Worm (Caenorhabditis elegans) whole organism, L4 larva: ENCODE measurements around the gene mdt-21.
A peak's percentile ranks its signal among the peaks of the same experiment; 100 is the strongest.

Experiments used
- D1046.2 ChIP-seq: fragments of 200-800 bp; sonication (Bioruptor generic); IDR thresholded peaks from 2 replicates; pipeline ENCODE4 v1.3.6; 2022; ENCODE audit warnings: missing genetic modification characterization, missing compliant biosample characterization
- F44E2.7 ChIP-seq: fragments of 200-800 bp; sonication (Bioruptor generic); IDR thresholded peaks from 2 replicates; pipeline ENCODE4 v2.1.2; 2022; ENCODE audit warnings: missing genetic modification characterization, missing compliant biosample characterization
- F49E8.2 ChIP-seq: sonication (generic microtip); optimal IDR thresholded peaks from 2 replicates; lab custom pipeline; 2016; ENCODE audit warnings: missing compliant biosample characterization, mild to moderate bottlenecking, missing genetic modification characterization, borderline replicate concordance
- R02D3.7 ChIP-seq: fragments of 150-350 bp; sonication (generic microtip); optimal IDR thresholded peaks from 3 replicates; lab custom pipeline; 2014; ENCODE audit warnings: missing biosample characterization, missing genetic modification characterization
- T26A8.4 ChIP-seq: fragments of 200-800 bp; sonication (Bioruptor generic); IDR thresholded peaks from 2 replicates; pipeline ENCODE4 v1.3.6; 2022; ENCODE audit warnings: missing genetic modification characterization, missing compliant biosample characterization
- Y105C5A.15 ChIP-seq: fragments of 200-800 bp; sonication (Bioruptor generic); IDR thresholded peaks from 2 replicates; pipeline ENCODE4 v1.3.6; 2022; ENCODE audit warnings: missing genetic modification characterization, missing compliant biosample characterization
- Y75B8A.6 ChIP-seq: fragments of 200-800 bp; sonication (Bioruptor generic); IDR thresholded peaks from 2 replicates; pipeline ENCODE4 v1.3.6; 2022; ENCODE audit warnings: missing genetic modification reagents, missing genetic modification characterization, missing compliant biosample characterization
- ZK546.5 ChIP-seq, 2 experiments: sonication (generic microtip); optimal IDR thresholded peaks; 2 replicates each; lab custom pipeline; 2017; ENCODE audit warnings: missing biosample characterization in 2 of 2, missing genetic modification characterization in 2 of 2
- aha-1 ChIP-seq: fragments of 150-350 bp; peaks from one replicate; lab custom pipeline; 2014; ENCODE audit warnings: missing biosample characterization, missing genetic modification characterization
- ama-1 ChIP-seq: fragments of 150-350 bp; optimal IDR thresholded peaks from 2 replicates; lab custom pipeline; 2014; ENCODE audit warnings: inconsistent platforms, mixed read lengths
- ceh-28 ChIP-seq: fragments of 150-350 bp; optimal IDR thresholded peaks from 2 replicates; lab custom pipeline; 2014; ENCODE audit warnings: missing biosample characterization, missing genetic modification reagents, missing genetic modification characterization
- ceh-32 ChIP-seq: sonication (generic microtip); optimal IDR thresholded peaks from 2 replicates; lab custom pipeline; 2016; ENCODE audit warnings: mild to moderate bottlenecking, missing genetic modification characterization, missing compliant biosample characterization; ENCODE audit not compliant: poor library complexity
- ceh-82 ChIP-seq: sonication (generic microtip); optimal IDR thresholded peaks from 2 replicates; lab custom pipeline; 2017; ENCODE audit warnings: missing biosample characterization, missing genetic modification characterization
- cey-2 ChIP-seq: sonication (generic microtip); optimal IDR thresholded peaks from 3 replicates; lab custom pipeline; 2017; ENCODE audit warnings: missing genetic modification characterization, mild to moderate bottlenecking, missing compliant biosample characterization, antibody characterized with exemption, borderline replicate concordance; ENCODE audit not compliant: insufficient read depth
- ctbp-1 ChIP-seq: fragments of 200-800 bp; sonication (Bioruptor generic); IDR thresholded peaks from 2 replicates; pipeline ENCODE4 v1.3.6; 2022; ENCODE audit warnings: missing genetic modification reagents, missing genetic modification characterization, missing compliant biosample characterization
- dmd-6 ChIP-seq: fragments of 200-800 bp; sonication (Bioruptor generic); IDR thresholded peaks from 2 replicates; pipeline ENCODE4 v1.3.6; 2022; ENCODE audit warnings: missing genetic modification reagents, missing genetic modification characterization, missing compliant biosample characterization
- dpl-1 ChIP-seq: fragments of 150-350 bp; optimal IDR thresholded peaks from 2 replicates; lab custom pipeline; 2014; ENCODE audit warnings: missing biosample characterization, missing genetic modification reagents, missing genetic modification characterization
- fos-1 ChIP-seq: fragments of 150-350 bp; optimal IDR thresholded peaks from 2 replicates; lab custom pipeline; 2014; ENCODE audit warnings: missing biosample characterization, missing genetic modification characterization
- gei-8 ChIP-seq: fragments of 200-800 bp; sonication (Bioruptor generic); optimal IDR thresholded peaks from 2 replicates; lab custom pipeline; 2018; ENCODE audit warnings: mild to moderate bottlenecking, missing genetic modification characterization, missing compliant biosample characterization
- lim-7 ChIP-seq: fragments of 200-800 bp; sonication (Bioruptor generic); IDR thresholded peaks from 2 replicates; pipeline ENCODE4 v1.3.6; 2022; ENCODE audit warnings: missing genetic modification characterization, missing compliant biosample characterization
- lin-15B ChIP-seq: fragments of 150-350 bp; sonication (generic microtip); optimal IDR thresholded peaks from 3 replicates; lab custom pipeline; 2014; ENCODE audit warnings: missing biosample characterization, missing genetic modification characterization
- lin-29 ChIP-seq: fragments of 200-800 bp; sonication (Bioruptor generic); IDR thresholded peaks from 2 replicates; pipeline ENCODE4 v1.3.6; 2022; ENCODE audit warnings: missing genetic modification reagents, missing genetic modification characterization, missing compliant biosample characterization
- lin-38 ChIP-seq: fragments of 200-800 bp; sonication (Bioruptor generic); IDR thresholded peaks from 2 replicates; pipeline ENCODE4 v1.3.6; 2022; ENCODE audit warnings: missing genetic modification reagents, missing genetic modification characterization, missing compliant biosample characterization
- lin-39 ChIP-seq: fragments of 150-350 bp; optimal IDR thresholded peaks from 2 replicates; lab custom pipeline; 2014; ENCODE audit warnings: missing biosample characterization, missing genetic modification reagents, missing genetic modification characterization
- lir-3 ChIP-seq: sonication (generic microtip); optimal IDR thresholded peaks from 2 replicates; lab custom pipeline; 2016; ENCODE audit warnings: mild to moderate bottlenecking, missing genetic modification characterization, missing compliant biosample characterization
- lsy-2 ChIP-seq, 2 experiments: fragments of 150-350 bp in 1 of 2; sonication (generic microtip) in 1 of 2; optimal IDR thresholded peaks; 2 replicates each; lab custom pipeline; 2014 to 2017; ENCODE audit warnings: missing biosample characterization in 2 of 2, missing genetic modification characterization in 2 of 2
- madf-5 ChIP-seq, 2 experiments: fragments of 200-800 bp; sonication (Bioruptor generic); IDR thresholded peaks; 2 replicates each; pipeline ENCODE4 v1.3.6; 2022; ENCODE audit warnings: missing compliant biosample characterization in 2 of 2, missing genetic modification characterization in 2 of 2
- mdl-1 ChIP-seq, 2 experiments: fragments of 150-350 bp in 1 of 2; sonication (generic microtip) in 1 of 2; optimal IDR thresholded peaks; 2 replicates each; lab custom pipeline; 2014 to 2017; ENCODE audit warnings: missing biosample characterization in 2 of 2, missing genetic modification characterization in 2 of 2
- mdt-29 ChIP-seq: fragments of 200-800 bp; sonication (Bioruptor generic); IDR thresholded peaks from 2 replicates; pipeline ENCODE4 v1.3.6; 2022; ENCODE audit warnings: missing genetic modification reagents, missing genetic modification characterization, missing compliant biosample characterization
- mxl-2 ChIP-seq: fragments of 200-800 bp; sonication (Bioruptor generic); conservative IDR thresholded peaks from 2 replicates; pipeline ENCODE4 v1.3.6; 2022; ENCODE audit warnings: missing genetic modification reagents, missing genetic modification characterization, missing compliant biosample characterization
- mxl-3 ChIP-seq: fragments of 200-800 bp; sonication (Bioruptor generic); optimal IDR thresholded peaks from 2 replicates; lab custom pipeline; 2018; ENCODE audit warnings: mild to moderate bottlenecking, missing genetic modification characterization, missing compliant biosample characterization
- nhr-10 ChIP-seq: fragments of 150-350 bp; optimal IDR thresholded peaks from 2 replicates; lab custom pipeline; 2014; ENCODE audit warnings: missing biosample characterization, missing genetic modification characterization
- nhr-237 ChIP-seq: sonication (generic microtip); optimal IDR thresholded peaks from 2 replicates; lab custom pipeline; 2017; ENCODE audit warnings: missing biosample characterization, missing genetic modification characterization
- nhr-28 ChIP-seq: fragments of 150-350 bp; optimal IDR thresholded peaks from 2 replicates; lab custom pipeline; 2014; ENCODE audit warnings: missing biosample characterization, missing genetic modification characterization
- nhr-42 ChIP-seq: fragments of 200-800 bp; sonication (Bioruptor generic); IDR thresholded peaks from 2 replicates; pipeline ENCODE4 v1.3.6; 2022; ENCODE audit warnings: missing genetic modification characterization, missing compliant biosample characterization
- nhr-48 ChIP-seq: sonication (generic microtip); optimal IDR thresholded peaks from 2 replicates; lab custom pipeline; 2016; ENCODE audit warnings: mild to moderate bottlenecking, missing genetic modification characterization, missing compliant biosample characterization
- pha-4 ChIP-seq, 2 experiments: fragments of 150-350 bp in 1 of 2; fragments of 200-800 bp in 1 of 2; sonication (Bioruptor generic) in 1 of 2; IDR thresholded peaks in 1 of 2; optimal IDR thresholded peaks in 1 of 2; 2 replicates each; pipeline versions ENCODE4 v1.3.6 to Lab custom; 2014 to 2022; ENCODE audit warnings: missing genetic modification characterization in 2 of 2, missing genetic modification reagents in 2 of 2, missing biosample characterization in 1 of 2, missing compliant biosample characterization in 1 of 2
- php-3 ChIP-seq: fragments of 200-800 bp; sonication (Bioruptor generic); IDR thresholded peaks from 2 replicates; pipeline ENCODE4 v1.3.6; 2022; ENCODE audit warnings: missing genetic modification reagents, missing genetic modification characterization, missing compliant biosample characterization
- rbr-2 ChIP-seq: sonication (generic microtip); optimal IDR thresholded peaks from 2 replicates; lab custom pipeline; 2016; ENCODE audit warnings: missing genotype, missing genetic modification characterization, missing compliant biosample characterization
- set-16 ChIP-seq: fragments of 200-800 bp; sonication (Bioruptor generic); IDR thresholded peaks from 2 replicates; pipeline ENCODE4 v1.3.6; 2022; ENCODE audit warnings: missing genetic modification reagents, missing genetic modification characterization, missing compliant biosample characterization
- skn-1 ChIP-seq: fragments of 150-350 bp; optimal IDR thresholded peaks from 2 replicates; lab custom pipeline; 2014; ENCODE audit warnings: missing biosample characterization, missing genetic modification characterization
- snpc-1.2 ChIP-seq: fragments of 200-800 bp; sonication (Bioruptor generic); IDR thresholded peaks from 2 replicates; pipeline ENCODE4 v1.3.6; 2022; ENCODE audit warnings: missing genetic modification reagents, missing genetic modification characterization, missing compliant biosample characterization
- spr-1 ChIP-seq: sonication (generic microtip); optimal IDR thresholded peaks from 2 replicates; lab custom pipeline; 2016; ENCODE audit warnings: mild to moderate bottlenecking, missing genetic modification characterization, missing compliant biosample characterization
- unc-62 ChIP-seq, 3 experiments: fragments of 150-350 bp in 1 of 3; sonication (generic microtip); optimal IDR thresholded peaks in 2 of 3; peaks in 1 of 3; 1 replicate in 1 of 3; 2 replicates in 2 of 3; lab custom pipeline; 2014 to 2017; ENCODE audit warnings: missing biosample characterization in 3 of 3, missing genetic modification characterization in 3 of 3, missing genetic modification reagents in 3 of 3, missing genotype in 1 of 3
- zfp-3 ChIP-seq: fragments of 200-800 bp; sonication (Bioruptor generic); conservative IDR thresholded peaks from 2 replicates; pipeline ENCODE4 v1.3.6; 2022; ENCODE audit warnings: missing genetic modification reagents, missing genetic modification characterization, missing compliant biosample characterization
- ztf-11 ChIP-seq: fragments of 150-350 bp; optimal IDR thresholded peaks from 2 replicates; lab custom pipeline; 2014; ENCODE audit warnings: missing biosample characterization, missing genetic modification characterization

The mdt-21 gene

ce11 chrIII:11738482-11738881, 38.9 kb upstream of the mdt-21 start (continued):
- peak; percentile 25 for TF ChIP-seq nhr-28 (tag; lab: Kevin White, UChicago)
- no peak for TF ChIP-seq skn-1 (tag; lab: Kevin White, UChicago)
- TF ChIP-seq zfp-3 (GFP tag; lab: Robert Waterston, UW) = no peak
- no peak for TF ChIP-seq R02D3.7 (tag; lab: Kevin White, UChicago)
- TF ChIP-seq lin-39 = peak; percentile 42
- no peak for TF ChIP-seq ceh-32
- no peak for TF ChIP-seq madf-5 (GFP tag; IDR thresholded peaks at IDR 0.05; lab: Robert Waterston, UW)
- peak in 1 of 2 experiments; percentile 52 for TF ChIP-seq lsy-2 (tag; optimal IDR thresholded peaks at IDR 0.05; lab: Kevin White, UChicago)

ce11 chrIII:11740868-11741267, 36.6 kb upstream of the mdt-21 start:
- TF ChIP-seq dpl-1 (GFP tag; lab: Kevin White, UChicago) (peak; percentile 3), Y105C5A.15 (GFP tag; lab: Robert Waterston, UW) (no peak), mxl-3 (GFP tag; lab: Kevin White, UChicago) (no peak), pha-4 (GFP tag; IDR thresholded peaks at IDR 0.05; lab: Robert Waterston, UW) (no peak), pha-4 (tag; optimal IDR thresholded peaks at IDR 0.05; lab: Kevin White, UChicago) (peak; percentile 71), T26A8.4 (no peak), ceh-32 (no peak), ceh-28 (no peak), aha-1 (tag; lab: Kevin White, UChicago) (peak; percentile 46), spr-1 (tag; lab: Kevin White, UChicago) (no peak), lin-38 (GFP tag; lab: Robert Waterston, UW) (no peak)

ce11 chrIII:11742191-11742590, 35.2 kb upstream of the mdt-21 start:
- TF ChIP-seq gei-8 (GFP tag; lab: Kevin White, UChicago) (no peak), Y75B8A.6 (no peak), ZK546.5 (tag; optimal IDR thresholded peaks at IDR 0.05; lab: Kevin White, UChicago) (no peak), dpl-1 (GFP tag; lab: Kevin White, UChicago) (no peak), unc-62 (GFP tag; optimal IDR thresholded peaks at IDR 0.05 in 1 of 2; lab: Kevin White, UChicago) (no peak), unc-62 (tag; optimal IDR thresholded peaks at IDR 0.05; lab: Kevin White, UChicago) (no peak), nhr-42 (GFP tag; lab: Robert Waterston, UW) (no peak), F44E2.7 (GFP tag; lab: Robert Waterston, UW) (no peak), ceh-82 (no peak), D1046.2 (GFP tag; lab: Robert Waterston, UW) (no peak), snpc-1.2 (GFP tag; lab: Robert Waterston, UW) (no peak), lir-3 (tag; lab: Kevin White, UChicago) (no peak), rbr-2 (tag; lab: Kevin White, UChicago) (no peak), nhr-10 (tag; lab: Kevin White, UChicago) (no peak), set-16 (no peak), T26A8.4 (no peak), mdl-1 (tag; optimal IDR thresholded peaks at IDR 0.05; lab: Kevin White, UChicago) (no peak)

- no peak for TF ChIP-seq php-3
- TF ChIP-seq lin-38 (GFP tag; lab: Robert Waterston, UW) = peak; percentile 70
- TF ChIP-seq ceh-28 = no peak
- TF ChIP-seq mdt-29 = no peak
- TF ChIP-seq nhr-237 (tag; lab: Kevin White, UChicago) = no peak
- TF ChIP-seq ctbp-1 (GFP tag; lab: Robert Waterston, UW) = no peak
- no peak for TF ChIP-seq skn-1 (tag; lab: Kevin White, UChicago)
- no peak for TF ChIP-seq mdl-1 (tag; optimal IDR thresholded peaks at IDR 0.05; lab: Kevin White, UChicago)
- TF ChIP-seq dmd-6 = peak; percentile 46
- no peak for TF ChIP-seq nhr-10 (tag; lab: Kevin White, UChicago)
- no peak for TF ChIP-seq ztf-11
- TF ChIP-seq mxl-2 (GFP tag; lab: Robert Waterston, UW) = no peak
- TF ChIP-seq F49E8.2 (tag; lab: Kevin White, UChicago) = no peak
- TF ChIP-seq zfp-3 (GFP tag; lab: Robert Waterston, UW) = no peak
- TF ChIP-seq ama-1 (lab: Kevin White, UChicago) = no peak
- TF ChIP-seq fos-1 (tag; lab: Kevin White, UChicago) = no peak
- no peak for TF ChIP-seq lin-15B (tag; lab: Kevin White, UChicago)
- no peak for TF ChIP-seq ceh-82
- TF ChIP-seq lin-29 (GFP tag; lab: Robert Waterston, UW) = no peak
- no peak; the same call in 1 of the 2 replicates for TF ChIP-seq nhr-42 (GFP tag; lab: Robert Waterston, UW)
- TF ChIP-seq lin-39 = no peak
- TF ChIP-seq cey-2 = no peak
- TF ChIP-seq nhr-48 = no peak
- TF ChIP-seq lim-7 (GFP tag; lab: Robert Waterston, UW) = no peak
Observed at ce11 chrIII:11746718-11747117, 30.7 kb upstream of the mdt-21 start, which contains the start of gene mrt-2. Gene mrt-2 (plus strand): TSS chrIII:11746766.
